Fruit fly (Drosophila melanogaster) whole organism, prepupa: ENCODE data around the gene SWIP.
A peak's percentile ranks its signal among the peaks of the same experiment; 100 is the strongest.

Experiments
- CG10631 ChIP-seq: fragments of 200-800 bp; sonication (Bioruptor generic); optimal IDR thresholded peaks from 2 replicates; lab custom pipeline; 2016; ENCODE audit warnings: missing biosample characterization, missing genetic modification characterization
- CG10669 ChIP-seq: fragments of 200-800 bp; sonication (Bioruptor generic); optimal IDR thresholded peaks from 3 replicates; lab custom pipeline; 2018; ENCODE audit warnings: missing biosample characterization, mild to moderate bottlenecking, missing genetic modification characterization, moderate library complexity
- CG11294 ChIP-seq: fragments of 200-800 bp; sonication (Bioruptor generic); IDR thresholded peaks from 2 replicates; pipeline ENCODE4 v1.3.6; 2022; ENCODE audit warnings: missing biosample characterization, missing genetic modification characterization
- CG11762 ChIP-seq: fragments of 200-800 bp; sonication (Bioruptor generic); optimal IDR thresholded peaks from 3 replicates; lab custom pipeline; 2016; ENCODE audit warnings: missing biosample characterization, missing genetic modification characterization; ENCODE audit not compliant: insufficient read depth
- CG11902 ChIP-seq: fragments of 200-800 bp; sonication (Bioruptor generic); optimal IDR thresholded peaks from 3 replicates; lab custom pipeline; 2016; ENCODE audit warnings: missing biosample characterization, missing genetic modification characterization
- CG15336 ChIP-seq: fragments of 200-800 bp; sonication (Bioruptor generic); IDR thresholded peaks from 2 replicates; pipeline ENCODE4 v1.3.6; 2022; ENCODE audit warnings: missing biosample characterization, missing genetic modification characterization
- CG1621 ChIP-seq: fragments of 200-800 bp; sonication (Bioruptor generic); optimal IDR thresholded peaks from 3 replicates; lab custom pipeline; 2018; ENCODE audit warnings: missing biosample characterization, mild to moderate bottlenecking, missing genetic modification characterization
- CG16779 ChIP-seq: fragments of 200-800 bp; sonication (Bioruptor generic); optimal IDR thresholded peaks from 3 replicates; lab custom pipeline; 2017; ENCODE audit warnings: missing biosample characterization, mild to moderate bottlenecking, missing genetic modification characterization
- CG3032 ChIP-seq: fragments of 200-800 bp; optimal IDR thresholded peaks from 2 replicates; lab custom pipeline; 2019; ENCODE audit warnings: missing biosample characterization, mild to moderate bottlenecking, missing genetic modification characterization, moderate library complexity
- CG34406 ChIP-seq: fragments of 200-800 bp; sonication (Bioruptor generic); optimal IDR thresholded peaks from 3 replicates; lab custom pipeline; 2016; ENCODE audit warnings: missing biosample characterization, missing genetic modification characterization
- CG3919 ChIP-seq: fragments of 200-800 bp; sonication (Bioruptor generic); optimal IDR thresholded peaks from 3 replicates; lab custom pipeline; 2016; ENCODE audit warnings: missing biosample characterization, missing genetic modification characterization
- CG4318 ChIP-seq: fragments of 200-800 bp; sonication (Bioruptor generic); optimal IDR thresholded peaks from 3 replicates; lab custom pipeline; 2017; ENCODE audit warnings: missing biosample characterization, mild to moderate bottlenecking, missing genetic modification characterization
- CG6163 ChIP-seq: fragments of 200-800 bp; sonication (Bioruptor generic); IDR thresholded peaks from 3 replicates; pipeline ENCODE4 v1.3.6; 2022; ENCODE audit warnings: missing biosample characterization, missing genetic modification characterization
- CG6808 ChIP-seq: fragments of 200-800 bp; sonication (Bioruptor generic); optimal IDR thresholded peaks from 3 replicates; lab custom pipeline; 2017; ENCODE audit warnings: missing biosample characterization, missing genetic modification characterization, mild to moderate bottlenecking, moderate library complexity, missing genetic modification reagents
- CG6854 ChIP-seq: fragments of 200-800 bp; sonication (Bioruptor generic); optimal IDR thresholded peaks from 2 replicates; lab custom pipeline; 2017; ENCODE audit warnings: missing biosample characterization, mild to moderate bottlenecking, missing genetic modification characterization
- CG8119 ChIP-seq: fragments of 200-800 bp; sonication (Bioruptor generic); IDR thresholded peaks from 3 replicates; pipeline ENCODE4 v1.3.6; 2022; ENCODE audit warnings: missing biosample characterization, missing genetic modification characterization
- CG9139 ChIP-seq: fragments of 200-800 bp; sonication (Bioruptor generic); optimal IDR thresholded peaks from 3 replicates; lab custom pipeline; 2017; ENCODE audit warnings: missing biosample characterization, mild to moderate bottlenecking, missing genetic modification characterization
- Eip75B ChIP-seq: fragments of 200-800 bp; sonication (Bioruptor generic); optimal IDR thresholded peaks from 3 replicates; lab custom pipeline; 2016; ENCODE audit warnings: missing biosample characterization, missing genetic modification characterization
- Eip78C ChIP-seq: fragments of 200-800 bp; sonication (Bioruptor generic); peaks from one replicate; lab custom pipeline; 2016; ENCODE audit warnings: missing biosample characterization, missing genetic modification characterization
- Eip93F ChIP-seq: fragments of 200-800 bp; sonication (Bioruptor generic); optimal IDR thresholded peaks from 2 replicates; lab custom pipeline; 2016; ENCODE audit warnings: missing biosample characterization, mild to moderate bottlenecking, missing genetic modification characterization
- Ets21C ChIP-seq: fragments of 200-800 bp; sonication (Bioruptor generic); optimal IDR thresholded peaks from 3 replicates; lab custom pipeline; 2016; ENCODE audit warnings: missing biosample characterization, missing genetic modification characterization
- Ets96B ChIP-seq: fragments of 200-800 bp; optimal IDR thresholded peaks from 2 replicates; lab custom pipeline; 2019; ENCODE audit warnings: missing biosample characterization, mild to moderate bottlenecking, missing genetic modification characterization, moderate library complexity
- Gug ChIP-seq: fragments of 200-800 bp; sonication (Bioruptor generic); IDR thresholded peaks from 2 replicates; pipeline ENCODE4 v1.3.6; 2022; ENCODE audit warnings: missing biosample characterization, missing genetic modification characterization
- Hr38 ChIP-seq: sonication (Bioruptor generic); optimal IDR thresholded peaks from 2 replicates; lab custom pipeline; 2016; ENCODE audit warnings: missing biosample characterization, missing genetic modification characterization
- Hr39 ChIP-seq: fragments of 200-800 bp; sonication (Bioruptor generic); optimal IDR thresholded peaks from 2 replicates; lab custom pipeline; 2016; ENCODE audit warnings: missing biosample characterization, missing genetic modification characterization
- Lpt ChIP-seq: fragments of 200-800 bp; sonication (Bioruptor generic); optimal IDR thresholded peaks from 3 replicates; lab custom pipeline; 2016; ENCODE audit warnings: missing biosample characterization, missing genetic modification characterization
- Sox14 ChIP-seq: fragments of 200-800 bp; sonication (Bioruptor generic); optimal IDR thresholded peaks from 3 replicates; lab custom pipeline; 2016; ENCODE audit warnings: missing biosample characterization, missing genetic modification characterization
- Sox15 ChIP-seq: fragments of 200-800 bp; sonication (Bioruptor generic); optimal IDR thresholded peaks from 3 replicates; lab custom pipeline; 2016; ENCODE audit warnings: missing biosample characterization, missing genetic modification characterization
- acj6 ChIP-seq: fragments of 200-800 bp; sonication (Bioruptor generic); optimal IDR thresholded peaks from 3 replicates; lab custom pipeline; 2016; ENCODE audit warnings: missing biosample characterization, missing genetic modification characterization
- cyc ChIP-seq: fragments of 200-800 bp; sonication (Bioruptor generic); optimal IDR thresholded peaks from 3 replicates; lab custom pipeline; 2016; ENCODE audit warnings: missing biosample characterization, missing genetic modification characterization
- dac ChIP-seq: fragments of 200-800 bp; sonication (Bioruptor generic); optimal IDR thresholded peaks from 2 replicates; lab custom pipeline; 2017; ENCODE audit warnings: missing biosample characterization, mild to moderate bottlenecking, missing genetic modification characterization
- dsx ChIP-seq: fragments of 200-800 bp; optimal IDR thresholded peaks from 3 replicates; lab custom pipeline; 2019; ENCODE audit warnings: missing biosample characterization, mild to moderate bottlenecking, missing genetic modification characterization, moderate library complexity; ENCODE audit not compliant: poor library complexity, severe bottlenecking
- eg ChIP-seq: fragments of 200-800 bp; sonication (Bioruptor generic); IDR thresholded peaks from 3 replicates; pipeline ENCODE4 v1.3.6; 2022; ENCODE audit warnings: missing biosample characterization, missing genetic modification characterization
- esn ChIP-seq: fragments of 200-800 bp; sonication (Bioruptor generic); optimal IDR thresholded peaks from 2 replicates; lab custom pipeline; 2016; ENCODE audit warnings: missing biosample characterization, mild to moderate bottlenecking, missing genetic modification characterization, moderate library complexity
- fkh ChIP-seq: fragments of 200-800 bp; sonication (Bioruptor generic); optimal IDR thresholded peaks from 3 replicates; lab custom pipeline; 2017; ENCODE audit warnings: missing biosample characterization, mild to moderate bottlenecking, missing genetic modification characterization, moderate library complexity
- lz ChIP-seq: fragments of 200-800 bp; sonication (Bioruptor generic); optimal IDR thresholded peaks from 3 replicates; lab custom pipeline; 2016; ENCODE audit warnings: missing biosample characterization, missing genetic modification characterization
- spab ChIP-seq: fragments of 200-800 bp; sonication (Bioruptor generic); optimal IDR thresholded peaks from 2 replicates; lab custom pipeline; 2017; ENCODE audit warnings: missing biosample characterization, mild to moderate bottlenecking, missing genetic modification characterization, missing genetic modification reagents
- ss ChIP-seq, 2 experiments: fragments of 200-800 bp; sonication (Bioruptor generic); optimal IDR thresholded peaks; 2 replicates in 1 of 2; 3 replicates in 1 of 2; lab custom pipeline; 2017 to 2018; ENCODE audit warnings: mild to moderate bottlenecking in 2 of 2, missing biosample characterization in 2 of 2, missing genetic modification characterization in 2 of 2, moderate library complexity in 1 of 2
- svp ChIP-seq: fragments of 200-800 bp; sonication (Bioruptor generic); peaks from one replicate; lab custom pipeline; 2016; ENCODE audit warnings: missing biosample characterization, missing genetic modification characterization
- topi ChIP-seq: fragments of 200-800 bp; sonication (Bioruptor generic); optimal IDR thresholded peaks from 3 replicates; lab custom pipeline; 2016; ENCODE audit warnings: missing biosample characterization, missing genetic modification characterization

The SWIP gene

DNA sequence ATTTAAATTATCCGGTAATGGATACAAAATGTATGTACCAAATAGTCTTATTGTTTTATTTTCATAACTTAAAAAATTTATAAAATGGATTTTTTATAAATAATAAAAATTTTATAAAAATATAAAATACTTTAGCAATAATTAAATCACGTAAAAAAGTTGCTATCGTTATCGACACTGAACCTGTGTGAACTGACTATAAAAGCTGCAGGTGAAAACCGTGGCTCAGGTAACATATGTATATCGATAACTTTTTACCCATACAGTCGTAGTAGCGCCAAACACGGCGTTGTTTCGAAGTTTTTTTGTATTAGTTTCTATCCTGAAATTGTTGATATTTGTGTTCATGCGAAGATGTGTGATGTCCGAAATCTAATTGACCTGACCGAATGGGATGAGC lies 9.9 kb upstream of the SWIP start, which contains the start of gene CG3679:
CG3679 (plus strand) TSS at position 235 of the 400 bp plus-strand sequence.
- TF ChIP-seq Sox14 (GFP tag; lab: Kevin White, UChicago) (no peak), lz (GFP tag; lab: Kevin White, UChicago) (no peak), CG3032 (tag; lab: Kevin White, UChicago) (peak; percentile 7)

dm6 chrX:16308310-16308918 lies 5.1 kb upstream of the SWIP start, which contains the start of gene Had1:
Gene Had1, minus strand, starts transcription at chrX:16308667.
- no peak for TF ChIP-seq CG10631 (GFP tag; lab: Kevin White, UChicago)
- TF ChIP-seq CG34406 (GFP tag; lab: Kevin White, UChicago), result no peak
- TF ChIP-seq Eip75B (GFP tag; lab: Kevin White, UChicago), result no peak
- TF ChIP-seq Sox14 (GFP tag; lab: Kevin White, UChicago), result no peak
- no peak for TF ChIP-seq acj6 (GFP tag; lab: Kevin White, UChicago)
- peak; percentile 81 for TF ChIP-seq svp
- TF ChIP-seq CG16779 (tag; lab: Kevin White, UChicago), result no peak
- TF ChIP-seq Gug (GFP tag; lab: Robert Waterston, UW), result no peak
- TF ChIP-seq spab, result no peak
- TF ChIP-seq CG11294 (GFP tag; lab: Robert Waterston, UW), result no peak
- TF ChIP-seq dsx, result no peak
- no peak for TF ChIP-seq CG10669 (GFP tag; lab: Kevin White, UChicago)
- TF ChIP-seq CG11762 (GFP tag; lab: Kevin White, UChicago), result no peak
- peak; percentile 8 for TF ChIP-seq Eip78C (GFP tag; lab: Kevin White, UChicago)

DNA sequence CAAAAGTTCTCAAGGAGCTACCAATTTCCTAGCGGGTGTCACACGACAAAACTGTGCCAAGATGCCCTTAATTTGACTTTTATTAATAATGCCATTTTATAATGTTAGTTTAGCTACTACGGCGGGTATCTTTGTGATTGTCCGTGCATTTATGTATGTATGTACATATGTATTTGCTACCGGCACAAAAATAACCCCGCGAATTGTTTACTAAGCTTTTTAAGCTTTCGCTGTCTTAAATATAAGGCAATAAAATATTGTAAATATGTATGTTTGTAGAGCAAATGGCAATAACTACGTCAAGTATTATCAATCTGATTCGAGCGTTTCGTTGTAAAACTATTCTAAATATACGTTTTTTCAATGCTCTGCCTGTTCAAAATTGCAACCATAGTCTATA lies 4.6 kb upstream of the SWIP start:
- peak; percentile 17 for TF ChIP-seq fkh (GFP tag; lab: Kevin White, UChicago)
- TF ChIP-seq Eip78C (GFP tag; lab: Kevin White, UChicago), result peak; percentile 36
- TF ChIP-seq topi (GFP tag; lab: Kevin White, UChicago), result no peak
- TF ChIP-seq, all 60 proteins: peak for 2

DNA sequence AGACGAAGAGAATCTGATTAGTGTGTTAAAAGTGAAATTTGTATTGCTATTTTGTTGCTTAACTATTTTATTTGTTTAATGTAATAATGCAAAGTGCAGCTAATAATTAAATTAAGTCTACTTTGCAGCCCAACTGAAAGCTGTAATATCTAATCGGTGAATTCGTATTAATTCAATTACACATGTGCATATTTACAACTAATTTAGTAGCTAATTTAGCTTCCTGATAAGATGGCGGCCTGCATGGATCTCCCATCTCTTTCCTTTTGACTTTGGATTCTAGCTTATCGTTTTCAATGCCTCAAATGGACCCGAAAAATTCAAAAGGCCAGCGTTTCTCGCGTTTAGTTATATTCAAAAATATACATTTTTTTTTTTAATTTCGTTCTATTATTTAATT lies 3.7 kb upstream of the SWIP start:
- TF ChIP-seq topi (GFP tag; lab: Kevin White, UChicago) (no peak), CG6808 (GFP tag; lab: Kevin White, UChicago) (no peak), CG6163 (GFP tag; lab: Robert Waterston, UW) (no peak), CG11294 (GFP tag; lab: Robert Waterston, UW) (no peak), CG9139 (no peak), CG3919 (GFP tag; lab: Kevin White, UChicago) (no peak), CG8119 (GFP tag; lab: Robert Waterston, UW) (no peak), Lpt (GFP tag; lab: Kevin White, UChicago) (no peak), CG34406 (GFP tag; lab: Kevin White, UChicago) (no peak), CG11902 (GFP tag; lab: Kevin White, UChicago) (no peak), Eip93F (GFP tag; lab: Kevin White, UChicago) (no peak), CG3032 (tag; lab: Kevin White, UChicago) (no peak), CG11762 (GFP tag; lab: Kevin White, UChicago) (no peak), Ets96B (tag; lab: Kevin White, UChicago) (no peak)

DNA sequence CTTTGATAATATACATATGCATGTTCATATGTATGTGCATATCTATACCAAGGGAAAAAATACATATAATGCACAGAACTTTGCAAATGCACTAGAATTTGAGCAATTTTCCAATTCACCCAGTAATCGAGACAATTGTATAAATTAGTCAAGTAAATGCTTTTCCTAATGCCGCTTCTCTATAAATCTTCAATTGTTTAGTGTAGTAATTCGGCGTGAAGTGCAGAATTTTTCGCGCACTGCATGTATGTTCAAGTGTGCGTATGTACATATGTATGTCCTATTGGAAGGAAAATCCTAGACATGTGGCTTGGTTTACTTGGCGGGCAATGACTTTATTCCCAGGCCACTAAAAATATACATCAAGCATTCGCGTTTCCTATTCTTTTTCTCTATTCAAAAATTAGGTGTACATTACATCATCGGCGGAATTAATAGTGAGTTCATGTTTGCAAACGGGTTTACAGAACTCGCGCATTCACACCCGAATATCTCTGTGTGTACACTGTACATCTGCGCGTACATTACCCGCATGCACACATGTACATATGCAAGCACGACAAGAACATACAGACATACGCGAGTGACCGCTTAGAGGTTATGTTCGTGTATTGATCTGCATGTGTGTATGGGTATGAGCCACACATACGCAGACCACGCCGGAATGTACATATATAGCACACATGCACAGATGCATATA lies 5.5 kb downstream of the SWIP start:
- peak; percentile 52 for TF ChIP-seq CG1621 (tag; lab: Kevin White, UChicago)
- peak; percentile 58 for TF ChIP-seq CG4318 (GFP tag; lab: Kevin White, UChicago)
- TF ChIP-seq Sox15 (GFP tag; lab: Kevin White, UChicago), result peak; percentile 60
- TF ChIP-seq eg, result peak; percentile 78; the same call in 2 of the 3 replicates
- peak; percentile 75 for TF ChIP-seq CG15336
- peak; percentile 64 for TF ChIP-seq cyc (GFP tag; lab: Kevin White, UChicago)
- no peak for TF ChIP-seq CG9139
- TF ChIP-seq topi (GFP tag; lab: Kevin White, UChicago), result peak; percentile 66
- TF ChIP-seq dac, result peak; percentile 45
- TF ChIP-seq CG6808 (GFP tag; lab: Kevin White, UChicago), result peak; percentile 44
- peak; percentile 82 for TF ChIP-seq CG10669 (GFP tag; lab: Kevin White, UChicago)
- TF ChIP-seq Hr39, result peak; percentile 73
- TF ChIP-seq Hr38, result no peak
- TF ChIP-seq svp, result peak; percentile 72
- peak; percentile 78 for TF ChIP-seq CG8119 (GFP tag; lab: Robert Waterston, UW)
- peak; percentile 83 for TF ChIP-seq fkh (GFP tag; lab: Kevin White, UChicago)
- TF ChIP-seq esn (GFP tag; lab: Kevin White, UChicago), result peak; percentile 70
- peak; percentile 6 to 54 for TF ChIP-seq ss (GFP tag; optimal IDR thresholded peaks at IDR 0.05; lab: Kevin White, UChicago)
- no peak for TF ChIP-seq CG6854 (GFP tag; lab: Kevin White, UChicago)
- peak; percentile 50 for TF ChIP-seq Ets21C (GFP tag; lab: Kevin White, UChicago)
- TF ChIP-seq Gug (GFP tag; lab: Robert Waterston, UW), result peak; percentile 76
